Worm (Caenorhabditis elegans) whole organism, late embryonic: ENCODE measurements around the gene dhc-4.

Experiments
- F13H6.1 ChIP-seq: sonication (generic microtip); optimal IDR thresholded peaks from 2 replicates; lab custom pipeline; 2016; ENCODE audit warnings: missing genetic modification characterization, missing compliant biosample characterization
- fkh-10 ChIP-seq: fragments of 150-350 bp; optimal IDR thresholded peaks from 2 replicates; lab custom pipeline; 2014; ENCODE audit warnings: missing biosample characterization, missing genetic modification reagents, missing genetic modification characterization
- pax-1 ChIP-seq: fragments of 150-350 bp; optimal IDR thresholded peaks from 2 replicates; lab custom pipeline; 2014; ENCODE audit warnings: missing biosample characterization, missing genetic modification characterization
- pha-4 ChIP-seq: fragments of 150-350 bp; optimal IDR thresholded peaks from 2 replicates; lab custom pipeline; 2018; ENCODE audit warnings: missing biosample characterization, missing genetic modification reagents, missing genetic modification characterization
- sox-2 ChIP-seq: fragments of 200-800 bp; sonication (Bioruptor generic); IDR thresholded peaks from 2 replicates; pipeline ENCODE4 v1.3.6; 2022; ENCODE audit warnings: missing genetic modification reagents, missing genetic modification characterization, missing compliant biosample characterization
- ttx-3 ChIP-seq: sonication (generic microtip); optimal IDR thresholded peaks from 2 replicates; lab custom pipeline; 2016; ENCODE audit warnings: missing genetic modification reagents, missing genetic modification characterization, missing compliant biosample characterization

ce11 chrIII:10942905-10943304, 26.8 kb upstream of the dhc-4 start:
- TF ChIP-seq fkh-10 (GFP tag; lab: Kevin White, UChicago) = no peak
- TF ChIP-seq ttx-3 (tag; lab: Kevin White, UChicago) = no peak
- TF ChIP-seq pax-1 = no peak
- TF ChIP-seq pha-4 (tag; lab: Kevin White, UChicago) = no peak
- TF ChIP-seq F13H6.1 (tag; lab: Kevin White, UChicago) = no peak
- TF ChIP-seq sox-2 (GFP tag; lab: Robert Waterston, UW) = no peak
